Fruit fly (Drosophila melanogaster) whole organism, embryonic: ENCODE measurements around the gene CG42828.

Source experiments
- Abd-B ChIP-seq: fragments of 200-800 bp; sonication (Bioruptor generic); optimal IDR thresholded peaks from 2 replicates; lab custom pipeline; 2018; ENCODE audit warnings: missing biosample characterization, mild to moderate bottlenecking, missing genetic modification characterization, moderate library complexity
- Aef1 ChIP-seq: fragments of 200-800 bp; sonication (Bioruptor generic); IDR thresholded peaks from 3 replicates; pipeline ENCODE4 v1.3.6; 2022; ENCODE audit warnings: missing biosample characterization, missing genetic modification characterization
- Bgb ChIP-seq: fragments of 200-800 bp; sonication (Bioruptor generic); IDR thresholded peaks from 2 replicates; pipeline ENCODE4 v1.3.6; 2022; ENCODE audit warnings: missing biosample characterization, missing genetic modification characterization; ENCODE audit not compliant: partially characterized antibody
- CG11085 ChIP-seq: fragments of 200-800 bp; sonication (Bioruptor generic); IDR thresholded peaks from 2 replicates; pipeline ENCODE4 v1.3.6; 2022; ENCODE audit warnings: missing biosample characterization, missing genetic modification characterization
- CG12299 ChIP-seq: fragments of 200-800 bp; sonication (Bioruptor generic); optimal IDR thresholded peaks from 2 replicates; lab custom pipeline; 2018; ENCODE audit warnings: missing biosample characterization, mild to moderate bottlenecking, missing genetic modification characterization
- CG13894 ChIP-seq: fragments of 200-800 bp; sonication (Bioruptor generic); optimal IDR thresholded peaks from 3 replicates; lab custom pipeline; 2018; ENCODE audit warnings: missing biosample characterization, mild to moderate bottlenecking, missing genetic modification characterization, moderate library complexity
- CG15696 ChIP-seq: fragments of 200-800 bp; sonication (Bioruptor generic); optimal IDR thresholded peaks from 2 replicates; lab custom pipeline; 2019; ENCODE audit warnings: missing biosample characterization, mild to moderate bottlenecking, missing genetic modification characterization, moderate library complexity
- CG16863 ChIP-seq: fragments of 200-800 bp; sonication (Bioruptor generic); optimal IDR thresholded peaks from 3 replicates; lab custom pipeline; 2016; ENCODE audit warnings: missing biosample characterization, missing genetic modification characterization
- CG18619 ChIP-seq: fragments of 200-800 bp; sonication (Bioruptor generic); optimal IDR thresholded peaks from 3 replicates; lab custom pipeline; 2017; ENCODE audit warnings: missing biosample characterization, mild to moderate bottlenecking, missing genetic modification characterization
- CG2889 ChIP-seq: fragments of 200-800 bp; sonication (Bioruptor generic); IDR thresholded peaks from 3 replicates; pipeline ENCODE4 v1.3.6; 2022; ENCODE audit warnings: missing biosample characterization, missing genetic modification characterization
- CG34376 ChIP-seq: fragments of 200-800 bp; sonication (Bioruptor generic); optimal IDR thresholded peaks from 2 replicates; lab custom pipeline; 2018; ENCODE audit warnings: missing biosample characterization, mild to moderate bottlenecking, missing genetic modification characterization
- CG34422 ChIP-seq: fragments of 200-800 bp; sonication (Bioruptor generic); IDR thresholded peaks from 3 replicates; pipeline ENCODE4 v1.3.6; 2022; ENCODE audit warnings: missing biosample characterization, missing genetic modification characterization
- CG4820 ChIP-seq: fragments of 200-800 bp; sonication (Bioruptor generic); optimal IDR thresholded peaks from 3 replicates; lab custom pipeline; 2016; ENCODE audit warnings: missing biosample characterization, missing genetic modification characterization
- CG6689 ChIP-seq: fragments of 200-800 bp; sonication (Bioruptor generic); IDR thresholded peaks from 2 replicates; pipeline ENCODE4 v1.3.6; 2022; ENCODE audit warnings: missing biosample characterization, missing genetic modification characterization
- CG7357 ChIP-seq: fragments of 200-800 bp; sonication (Bioruptor generic); IDR thresholded peaks from 3 replicates; pipeline ENCODE4 v1.3.6; 2022; ENCODE audit warnings: missing biosample characterization, missing genetic modification characterization
- CG9797 ChIP-seq: fragments of 200-800 bp; sonication (Bioruptor generic); optimal IDR thresholded peaks from 3 replicates; lab custom pipeline; 2018; ENCODE audit warnings: missing biosample characterization, mild to moderate bottlenecking, missing genetic modification characterization
- Dip2 ChIP-seq: fragments of 200-800 bp; sonication (Bioruptor generic); IDR thresholded peaks from 2 replicates; pipeline ENCODE4 v1.3.6; 2022; ENCODE audit warnings: missing biosample characterization, missing genetic modification characterization
- Doc3 ChIP-seq: fragments of 200-800 bp; sonication (Bioruptor generic); IDR thresholded peaks from 3 replicates; pipeline ENCODE4 v1.3.6; 2022; ENCODE audit warnings: missing biosample characterization, missing genetic modification characterization; ENCODE audit not compliant: partially characterized antibody
- HmgD ChIP-seq: fragments of 200-800 bp; sonication (Bioruptor generic); optimal IDR thresholded peaks from 3 replicates; lab custom pipeline; 2016; ENCODE audit warnings: missing biosample characterization, missing genetic modification characterization
- Hmx ChIP-seq: fragments of 200-800 bp; sonication (Bioruptor generic); optimal IDR thresholded peaks from 2 replicates; lab custom pipeline; 2016; ENCODE audit warnings: missing biosample characterization, missing genetic modification characterization
- Hr3 ChIP-seq: fragments of 200-800 bp; sonication (Bioruptor generic); optimal IDR thresholded peaks from 3 replicates; lab custom pipeline; 2016; ENCODE audit warnings: missing biosample characterization, missing genetic modification characterization
- Hr78 ChIP-seq, 2 experiments: fragments of 200-800 bp in 1 of 2; fragments of >200 bp in 1 of 2; sonication (Bioruptor generic) in 1 of 2; optimal IDR thresholded peaks; 2 replicates each; lab custom pipeline; 2017 to 2019; ENCODE audit warnings: missing biosample characterization in 2 of 2, missing genetic modification characterization in 2 of 2, mild to moderate bottlenecking in 1 of 2, moderate library complexity in 1 of 2
- Lpt ChIP-seq: fragments of >200 bp; optimal IDR thresholded peaks from 2 replicates; lab custom pipeline; 2018; ENCODE audit warnings: missing biosample characterization, missing genetic modification characterization
- Max ChIP-seq: fragments of 200-800 bp; sonication (Bioruptor generic); optimal IDR thresholded peaks from 2 replicates; lab custom pipeline; 2016; ENCODE audit warnings: missing biosample characterization, mild to moderate bottlenecking, missing genetic modification characterization
- Meics ChIP-seq: fragments of 200-800 bp; sonication (Bioruptor generic); optimal IDR thresholded peaks from 2 replicates; lab custom pipeline; 2017; ENCODE audit warnings: missing biosample characterization, mild to moderate bottlenecking, missing genetic modification characterization
- NC2β ChIP-seq: fragments of 200-800 bp; sonication (Bioruptor generic); optimal IDR thresholded peaks from 2 replicates; lab custom pipeline; 2016; ENCODE audit warnings: missing biosample characterization, missing genetic modification characterization
- PHDP ChIP-seq: fragments of 200-800 bp; sonication (Bioruptor generic); optimal IDR thresholded peaks from 3 replicates; lab custom pipeline; 2018; ENCODE audit warnings: missing biosample characterization, mild to moderate bottlenecking, missing genetic modification characterization, moderate library complexity
- Pdp1 ChIP-seq, 2 experiments: fragments of 200-800 bp; sonication (Bioruptor generic); optimal IDR thresholded peaks; 3 replicates each; lab custom pipeline; 2016; ENCODE audit warnings: missing biosample characterization in 2 of 2, missing genetic modification characterization in 2 of 2, mild to moderate bottlenecking in 1 of 2, moderate library complexity in 1 of 2
- Rfx ChIP-seq: fragments of 200-800 bp; sonication (Bioruptor generic); IDR thresholded peaks from 2 replicates; pipeline ENCODE4 v1.3.6; 2022; ENCODE audit warnings: missing biosample characterization, missing genetic modification characterization
- Side ChIP-seq: fragments of 200-800 bp; sonication (Bioruptor generic); optimal IDR thresholded peaks from 2 replicates; lab custom pipeline; 2016; ENCODE audit warnings: missing biosample characterization, missing genetic modification characterization
- Six4 ChIP-seq: fragments of 200-800 bp; sonication (Bioruptor generic); optimal IDR thresholded peaks from 2 replicates; lab custom pipeline; 2016; ENCODE audit warnings: missing biosample characterization, missing genetic modification characterization
- ash1 ChIP-seq: fragments of 200-800 bp; sonication (Bioruptor generic); optimal IDR thresholded peaks from 2 replicates; lab custom pipeline; 2018; ENCODE audit warnings: missing biosample characterization, mild to moderate bottlenecking, missing genetic modification characterization
- bigmax ChIP-seq: fragments of 200-800 bp; sonication (Bioruptor generic); optimal IDR thresholded peaks from 2 replicates; lab custom pipeline; 2018; ENCODE audit warnings: missing biosample characterization, mild to moderate bottlenecking, missing genetic modification characterization
- btn ChIP-seq: fragments of 200-800 bp; sonication (Bioruptor generic); optimal IDR thresholded peaks from 2 replicates; lab custom pipeline; 2016; ENCODE audit warnings: missing biosample characterization, missing genetic modification characterization
- caup ChIP-seq: fragments of 200-800 bp; sonication (Bioruptor generic); optimal IDR thresholded peaks from 3 replicates; lab custom pipeline; 2017; ENCODE audit warnings: missing biosample characterization, mild to moderate bottlenecking, missing genetic modification characterization, moderate library complexity; ENCODE audit not compliant: severe bottlenecking
- cg ChIP-seq: fragments of 200-800 bp; sonication (Bioruptor generic); optimal IDR thresholded peaks from 3 replicates; lab custom pipeline; 2019; ENCODE audit warnings: missing biosample characterization, mild to moderate bottlenecking, missing genetic modification characterization, moderate library complexity
- chif ChIP-seq, 2 experiments: fragments of 200-800 bp; sonication (Bioruptor generic); optimal IDR thresholded peaks; 3 replicates each; lab custom pipeline; 2016; ENCODE audit warnings: missing biosample characterization in 2 of 2, missing genetic modification characterization in 2 of 2
- dan ChIP-seq: fragments of 200-800 bp; sonication (Bioruptor generic); IDR thresholded peaks from 2 replicates; pipeline ENCODE4 v1.3.6; 2022; ENCODE audit warnings: missing biosample characterization, missing genetic modification characterization
- fd96Cb ChIP-seq: fragments of 200-800 bp; sonication (Bioruptor generic); optimal IDR thresholded peaks from 2 replicates; lab custom pipeline; 2018; ENCODE audit warnings: missing biosample characterization, mild to moderate bottlenecking, missing genetic modification characterization, moderate library complexity
- gce ChIP-seq: fragments of 200-800 bp; sonication (Bioruptor generic); IDR thresholded peaks from 3 replicates; pipeline ENCODE4 v1.3.6; 2022; ENCODE audit warnings: missing biosample characterization, missing genetic modification characterization
- gro ChIP-seq: fragments of 200-800 bp; sonication (Bioruptor generic); optimal IDR thresholded peaks from 2 replicates; lab custom pipeline; 2016; ENCODE audit warnings: missing biosample characterization, missing genetic modification characterization
- ind ChIP-seq: fragments of 200-800 bp; sonication (Bioruptor generic); optimal IDR thresholded peaks from 3 replicates; lab custom pipeline; 2016; ENCODE audit warnings: missing biosample characterization, missing genetic modification characterization
- kay ChIP-seq: fragments of 200-800 bp; sonication (Bioruptor generic); optimal IDR thresholded peaks from 2 replicates; lab custom pipeline; 2016; ENCODE audit warnings: missing biosample characterization, missing genetic modification characterization
- luna ChIP-seq: fragments of 200-800 bp; sonication (Bioruptor generic); optimal IDR thresholded peaks from 2 replicates; lab custom pipeline; 2016; ENCODE audit warnings: missing biosample characterization, missing genetic modification characterization
- phol ChIP-seq: fragments of 200-800 bp; sonication (Bioruptor generic); optimal IDR thresholded peaks from 3 replicates; lab custom pipeline; 2018; ENCODE audit warnings: missing biosample characterization, mild to moderate bottlenecking, missing genetic modification characterization, moderate library complexity
- psq ChIP-seq: fragments of 200-800 bp; sonication (Bioruptor generic); optimal IDR thresholded peaks from 2 replicates; lab custom pipeline; 2017; ENCODE audit warnings: missing biosample characterization, missing genetic modification characterization
- pum ChIP-seq: fragments of 200-800 bp; sonication (Bioruptor generic); optimal IDR thresholded peaks from 2 replicates; lab custom pipeline; 2016; ENCODE audit warnings: missing biosample characterization, missing genetic modification characterization
- schlank ChIP-seq: fragments of 200-800 bp; sonication (Bioruptor generic); optimal IDR thresholded peaks from 2 replicates; lab custom pipeline; 2018; ENCODE audit warnings: missing biosample characterization, mild to moderate bottlenecking, missing genetic modification characterization
- sens-2 ChIP-seq: fragments of 200-800 bp; sonication (Bioruptor generic); IDR thresholded peaks from 2 replicates; pipeline ENCODE4 v1.3.6; 2022; ENCODE audit warnings: missing biosample characterization, missing genetic modification characterization
- tx ChIP-seq: fragments of 200-800 bp; sonication (Bioruptor generic); optimal IDR thresholded peaks from 2 replicates; lab custom pipeline; 2016; ENCODE audit warnings: missing biosample characterization, missing genetic modification characterization
- unpg ChIP-seq: fragments of 200-800 bp; sonication (Bioruptor generic); optimal IDR thresholded peaks from 3 replicates; lab custom pipeline; 2018; ENCODE audit warnings: missing biosample characterization, mild to moderate bottlenecking, missing genetic modification characterization, moderate library complexity
- yki ChIP-seq: fragments of >200 bp; optimal IDR thresholded peaks from 3 replicates; lab custom pipeline; 2018

CG42828 gene

dm6 chr3R:23335577-23335976, 37.9 kb upstream of the CG42828 start (continued):
- peak; percentile 94 for TF ChIP-seq Meics
- TF ChIP-seq CG34422 (GFP tag; lab: Robert Waterston, UW) = peak; percentile 62; the same call in 2 of the 3 replicates
- peak; percentile 65 for TF ChIP-seq ind
- TF ChIP-seq Six4 = peak; percentile 33
- peak; percentile 78 for TF ChIP-seq CG6689
- peak; percentile 1 to 48 for TF ChIP-seq Pdp1 (GFP tag; optimal IDR thresholded peaks at IDR 0.05; lab: Kevin White, UChicago)
- TF ChIP-seq Hr78 (GFP tag; optimal IDR thresholded peaks at IDR 0.05; lab: Kevin White, UChicago) = peak in 1 of 2 experiments; percentile 10
- no peak for TF ChIP-seq luna (GFP tag; lab: Kevin White, UChicago)
- TF ChIP-seq pum (GFP tag; lab: Kevin White, UChicago) = no peak
- TF ChIP-seq CG2889 (GFP tag; lab: Robert Waterston, UW) = no peak
- TF ChIP-seq CG11085 (GFP tag; lab: Robert Waterston, UW) = 0 out of 2 replicates have a peak, but pooled peaks have one; percentile 16
- TF ChIP-seq btn (GFP tag; lab: Kevin White, UChicago) = no peak
- no peak for TF ChIP-seq HmgD (GFP tag; lab: Kevin White, UChicago)
- peak; percentile 90 for TF ChIP-seq caup
- peak; percentile 27 for TF ChIP-seq CG15696
- TF ChIP-seq yki = no peak
- no peak for TF ChIP-seq gro (GFP tag; lab: Kevin White, UChicago)
- peak; percentile 83 for TF ChIP-seq CG18619 (GFP tag; lab: Kevin White, UChicago)
- peak; percentile 79 for TF ChIP-seq unpg (GFP tag; lab: Kevin White, UChicago)
- peak; percentile 89 for TF ChIP-seq PHDP (tag; lab: Kevin White, UChicago)
- TF ChIP-seq schlank (tag; lab: Kevin White, UChicago) = peak; percentile 51
- TF ChIP-seq cg (GFP tag; lab: Kevin White, UChicago) = no peak
- TF ChIP-seq gce (GFP tag; lab: Robert Waterston, UW) = no peak
- no peak for TF ChIP-seq tx (GFP tag; lab: Kevin White, UChicago)
- TF ChIP-seq Aef1 = peak; percentile 51; the same call in 2 of the 3 replicates
- TF ChIP-seq Side (GFP tag; lab: Kevin White, UChicago) = no peak
- no peak for TF ChIP-seq ash1
- TF ChIP-seq CG4820 (GFP tag; lab: Kevin White, UChicago) = peak; percentile 25
- no peak for TF ChIP-seq Lpt (GFP tag; lab: Kevin White, UChicago)
- TF ChIP-seq Bgb (GFP tag; lab: Robert Waterston, UW) = no peak
- TF ChIP-seq Rfx (GFP tag; lab: Robert Waterston, UW) = peak; percentile 82
- peak; percentile 76 for TF ChIP-seq CG13894 (tag; lab: Kevin White, UChicago)
- peak; percentile 66 for TF ChIP-seq CG34376 (GFP tag; lab: Kevin White, UChicago)
- no peak for TF ChIP-seq bigmax
- TF ChIP-seq kay (GFP tag; lab: Kevin White, UChicago) = no peak
- TF ChIP-seq Doc3 (GFP tag; lab: Robert Waterston, UW) = no peak
- peak; percentile 74 for TF ChIP-seq phol (tag; lab: Kevin White, UChicago)
- TF ChIP-seq CG12299 (tag; lab: Kevin White, UChicago) = peak; percentile 67
- peak; percentile 77 for TF ChIP-seq Abd-B (GFP tag; lab: Kevin White, UChicago)
- no peak for TF ChIP-seq CG16863 (GFP tag; lab: Kevin White, UChicago)
- TF ChIP-seq CG9797 (GFP tag; lab: Kevin White, UChicago) = peak; percentile 16
- TF ChIP-seq psq = peak; percentile 32
- TF ChIP-seq sens-2 (GFP tag; lab: Robert Waterston, UW) = no peak
- TF ChIP-seq fd96Cb (tag; lab: Kevin White, UChicago) = peak; percentile 47
- TF ChIP-seq Dip2 (GFP tag; lab: Robert Waterston, UW) = no peak
- peak; percentile 62 for TF ChIP-seq Hr3 (GFP tag; lab: Kevin White, UChicago)
- TF ChIP-seq CG7357 (GFP tag; lab: Robert Waterston, UW) = peak; percentile 59
- no peak for TF ChIP-seq chif (GFP tag; optimal IDR thresholded peaks at IDR 0.05; lab: Kevin White, UChicago)
- TF ChIP-seq dan (GFP tag; lab: Robert Waterston, UW) = no peak
- peak; percentile 76 for TF ChIP-seq Max (GFP tag; lab: Kevin White, UChicago)
- no peak for TF ChIP-seq Hmx (GFP tag; lab: Kevin White, UChicago)
- no peak for TF ChIP-seq NC2β (GFP tag; lab: Kevin White, UChicago)
